Fruit fly (Drosophila melanogaster) Kc167 (cell line): ENCODE results near the gene IscU.

Source experiments
- Myc ChIP-seq: fragments of >200 bp; optimal IDR thresholded peaks from 2 replicates; lab custom pipeline; 2017; ENCODE audit warnings: missing external identifiers
- Sin3A ChIP-seq: fragments of >200 bp; optimal IDR thresholded peaks from 2 replicates; lab custom pipeline; 2018; ENCODE audit warnings: missing external identifiers
- h ChIP-seq: fragments of >200 bp; optimal IDR thresholded peaks from 3 replicates; lab custom pipeline; 2018; ENCODE audit warnings: missing external identifiers
- insv ChIP-seq: fragments of >200 bp; optimal IDR thresholded peaks from 3 replicates; lab custom pipeline; 2018; ENCODE audit warnings: missing external identifiers
- psq ChIP-seq: fragments of >200 bp; optimal IDR thresholded peaks from 2 replicates; lab custom pipeline; 2017; ENCODE audit warnings: missing external identifiers
- ttk ChIP-seq: sonication (Bioruptor generic); optimal IDR thresholded peaks from 2 replicates; lab custom pipeline; 2017; ENCODE audit warnings: missing external identifiers

Gene IscU

dm6 chr3R:8823761-8824499 is at the start of gene IscU, which contains the start of gene CG8379:
IscU (minus strand) TSS chr3R:8824177.
CG8379 (plus strand) TSS chr3R:8824411.
- TF ChIP-seq h (lab: Kevin White, UChicago): no peak
- TF ChIP-seq ttk (lab: Kevin White, UChicago): no peak
- TF ChIP-seq insv (lab: Kevin White, UChicago): no peak
- TF ChIP-seq psq (lab: Kevin White, UChicago): no peak
- TF ChIP-seq Myc (lab: Kevin White, UChicago): no peak
- no peak for TF ChIP-seq Sin3A

DNA sequence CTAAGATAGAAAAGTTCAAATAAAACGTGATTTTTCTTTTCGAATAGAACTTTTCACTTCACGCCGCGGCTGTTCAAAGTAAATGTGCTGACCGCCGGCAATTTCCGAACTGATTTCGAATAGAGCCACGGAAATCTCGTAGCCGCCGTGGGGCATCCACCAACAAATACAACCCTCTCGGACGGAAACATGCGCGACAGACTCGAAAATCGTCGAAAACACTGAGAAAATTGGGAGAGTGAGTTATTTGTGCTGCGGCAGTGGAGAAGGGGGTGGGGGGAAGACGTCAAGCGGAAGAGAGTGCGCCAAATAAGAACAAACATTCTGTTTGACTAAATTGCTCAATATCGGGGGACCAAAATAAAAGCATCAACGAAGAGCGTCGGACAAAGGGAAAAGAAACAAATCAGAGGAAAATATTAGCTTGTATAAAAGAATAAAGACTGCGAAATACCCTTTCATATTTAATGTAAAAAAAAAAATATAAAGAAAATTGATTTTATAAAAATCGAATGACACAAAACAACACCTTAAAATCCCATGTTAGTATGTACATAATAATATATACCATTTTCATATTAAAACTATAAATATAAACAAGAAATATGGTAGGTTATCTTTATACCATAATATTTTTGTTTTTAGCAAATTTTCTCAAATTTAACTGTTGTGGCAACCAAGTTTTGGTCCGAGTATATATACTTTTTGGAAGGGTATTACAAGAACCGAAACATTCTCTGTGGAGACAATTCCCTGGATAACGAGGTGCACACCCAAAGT is 43.5 kb upstream of the IscU start:
- TF ChIP-seq h (lab: Kevin White, UChicago) (no peak), Myc (lab: Kevin White, UChicago) (no peak), psq (lab: Kevin White, UChicago) (no peak), insv (lab: Kevin White, UChicago) (no peak), ttk (lab: Kevin White, UChicago) (no peak), Sin3A (no peak)

- TF ChIP-seq ttk (lab: Kevin White, UChicago) (no peak), Sin3A (no peak), Myc (lab: Kevin White, UChicago) (no peak), psq (lab: Kevin White, UChicago) (no peak), insv (lab: Kevin White, UChicago) (no peak), h (lab: Kevin White, UChicago) (no peak)
These were observed 41.1 kb upstream of the IscU start for dm6 chr3R:8865031-8865430.

DNA sequence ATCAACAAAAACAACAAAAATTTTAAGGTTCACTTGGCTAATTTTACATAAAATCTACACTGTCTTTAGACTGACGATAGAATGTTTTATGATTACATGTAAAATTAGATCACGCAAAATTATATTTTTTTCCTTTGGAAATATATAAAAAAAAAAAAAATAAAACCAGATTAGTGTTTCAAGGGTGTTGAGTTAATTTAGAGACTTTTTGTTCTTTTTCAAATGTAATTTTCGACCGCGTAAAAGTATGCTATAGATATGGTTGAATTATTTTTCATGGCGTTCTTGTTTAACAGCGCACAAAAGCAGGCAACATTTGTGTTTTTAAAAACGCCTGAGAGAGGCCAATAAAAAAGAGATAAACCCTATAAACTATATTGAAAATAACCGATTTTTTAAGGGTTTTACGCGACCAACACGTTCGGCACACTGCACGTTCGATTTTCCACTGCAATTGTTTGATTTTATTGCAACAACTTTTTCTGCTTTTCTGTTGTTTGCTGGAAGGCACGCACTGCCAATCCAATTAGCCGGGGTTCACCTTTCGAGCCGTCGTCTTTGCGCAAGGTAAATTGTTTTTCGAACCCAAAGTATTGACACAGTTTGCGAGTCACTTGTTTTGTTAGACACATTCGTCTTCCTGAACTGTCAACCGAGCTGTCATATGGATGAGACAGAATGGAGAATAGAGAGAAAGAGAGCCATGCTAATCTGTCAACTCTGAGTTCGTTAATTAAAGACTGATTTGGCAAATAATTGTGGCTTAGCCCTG is 39.3 kb upstream of the IscU start:
- TF ChIP-seq Myc (lab: Kevin White, UChicago) (no peak), Sin3A (no peak), insv (lab: Kevin White, UChicago) (no peak), ttk (lab: Kevin White, UChicago) (no peak), h (lab: Kevin White, UChicago) (no peak), psq (lab: Kevin White, UChicago) (no peak)

dm6 chr3R:8862662-8863082 is 38.7 kb upstream of the IscU start:
- no peak for TF ChIP-seq h (lab: Kevin White, UChicago)
- no peak for TF ChIP-seq insv (lab: Kevin White, UChicago)
- TF ChIP-seq Myc (lab: Kevin White, UChicago): no peak
- no peak for TF ChIP-seq Sin3A
- TF ChIP-seq ttk (lab: Kevin White, UChicago): no peak
- no peak for TF ChIP-seq psq (lab: Kevin White, UChicago)

DNA sequence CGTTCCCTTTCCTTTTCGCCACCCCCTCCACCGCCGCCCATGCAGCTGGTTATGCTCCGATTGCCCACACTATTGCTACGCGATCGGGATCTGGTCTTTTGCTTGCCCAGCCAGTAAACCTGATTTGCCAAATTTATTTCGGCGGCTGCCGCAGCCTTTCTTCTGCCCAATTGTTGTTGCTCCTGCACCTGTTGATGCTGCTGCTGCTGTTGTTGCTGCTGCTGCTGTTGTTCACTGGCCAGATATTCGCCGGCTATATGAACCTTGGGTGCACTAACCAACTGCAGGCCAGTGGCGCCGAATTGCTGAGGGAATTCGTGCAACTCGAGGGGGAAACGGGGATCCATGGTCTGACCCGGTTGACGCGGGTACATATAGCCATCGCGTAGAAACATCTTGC is 38.2 kb upstream of the IscU start:
- no peak for TF ChIP-seq Myc (lab: Kevin White, UChicago)
- no peak for TF ChIP-seq insv (lab: Kevin White, UChicago)
- no peak for TF ChIP-seq h (lab: Kevin White, UChicago)
- no peak for TF ChIP-seq ttk (lab: Kevin White, UChicago)
- no peak for TF ChIP-seq Sin3A
- TF ChIP-seq psq (lab: Kevin White, UChicago): no peak

DNA sequence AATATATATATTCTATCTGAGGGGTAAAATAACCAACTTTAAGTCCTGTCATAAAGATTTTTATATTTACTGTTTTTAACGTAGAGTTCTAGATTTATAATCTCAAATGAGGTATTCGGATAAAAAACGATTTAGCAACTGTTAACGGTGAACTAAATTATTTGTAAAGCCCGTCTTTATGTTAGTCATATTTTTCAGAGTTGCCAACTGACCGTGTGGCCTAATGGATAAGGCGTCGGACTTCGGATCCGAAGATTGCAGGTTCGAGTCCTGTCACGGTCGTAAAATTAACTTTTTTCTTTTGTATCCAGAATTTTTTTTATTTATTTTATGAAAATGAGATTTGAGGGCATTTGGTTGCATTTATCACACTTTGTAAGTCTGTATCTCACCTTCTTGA is 37.7 kb upstream of the IscU start:
- no peak for TF ChIP-seq ttk (lab: Kevin White, UChicago)
- no peak for TF ChIP-seq Sin3A
- TF ChIP-seq insv (lab: Kevin White, UChicago): no peak
- no peak for TF ChIP-seq h (lab: Kevin White, UChicago)
- TF ChIP-seq Myc (lab: Kevin White, UChicago): no peak
- no peak for TF ChIP-seq psq (lab: Kevin White, UChicago)

- TF ChIP-seq psq (lab: Kevin White, UChicago) (no peak), h (lab: Kevin White, UChicago) (no peak), Myc (lab: Kevin White, UChicago) (no peak), ttk (lab: Kevin White, UChicago) (no peak), Sin3A (no peak), insv (lab: Kevin White, UChicago) (no peak)
These were observed 36.4 kb upstream of the IscU start for dm6 chr3R:8860126-8861059.

- TF ChIP-seq Sin3A: no peak
- TF ChIP-seq psq (lab: Kevin White, UChicago): no peak
These were observed 35.3 kb upstream of the IscU start for dm6 chr3R:8859264-8859663.

DNA sequence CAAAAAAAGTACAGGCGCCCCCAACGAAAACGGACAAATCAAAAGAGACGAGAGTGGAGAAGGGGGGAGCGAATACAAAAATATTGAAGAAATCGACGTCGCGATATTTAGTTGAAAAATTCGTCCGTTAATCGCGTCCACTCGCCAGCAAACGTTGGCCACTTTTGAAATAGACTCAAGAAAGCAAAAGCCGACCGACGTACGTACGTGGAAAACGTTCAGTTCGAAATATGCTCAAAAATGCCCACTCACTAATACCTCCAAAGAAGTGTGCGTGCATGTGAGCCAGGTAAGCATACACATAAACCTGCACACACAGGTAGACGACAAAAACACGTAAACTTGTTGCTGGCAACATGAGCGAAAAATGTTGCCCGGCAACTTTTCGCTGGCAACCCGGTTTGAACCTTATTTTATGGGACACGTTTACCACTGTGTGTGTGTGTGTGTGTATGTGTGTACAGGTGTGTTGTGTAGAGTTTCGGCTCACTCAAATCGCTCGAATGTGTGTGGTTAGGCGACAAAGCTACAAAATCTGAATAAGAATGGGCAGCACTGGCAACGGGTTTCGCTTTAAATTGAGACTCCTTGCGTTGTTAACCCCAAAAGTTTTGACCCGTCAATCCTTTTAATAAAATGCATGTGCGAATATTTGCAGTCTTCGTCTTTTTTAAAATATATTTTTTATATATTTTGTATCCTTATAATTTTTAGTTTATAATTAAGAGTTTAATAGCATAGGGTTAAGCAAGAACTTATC is 33.7 kb upstream of the IscU start:
- TF ChIP-seq Myc (lab: Kevin White, UChicago) (no peak), h (lab: Kevin White, UChicago) (no peak), psq (lab: Kevin White, UChicago) (no peak), insv (lab: Kevin White, UChicago) (no peak), ttk (lab: Kevin White, UChicago) (no peak), Sin3A (no peak)
